Fruit fly (Drosophila melanogaster): ENCODE data around the gene RluA-2.
A peak's percentile ranks its signal among the peaks of the same experiment; 100 is the strongest.

DNA sequence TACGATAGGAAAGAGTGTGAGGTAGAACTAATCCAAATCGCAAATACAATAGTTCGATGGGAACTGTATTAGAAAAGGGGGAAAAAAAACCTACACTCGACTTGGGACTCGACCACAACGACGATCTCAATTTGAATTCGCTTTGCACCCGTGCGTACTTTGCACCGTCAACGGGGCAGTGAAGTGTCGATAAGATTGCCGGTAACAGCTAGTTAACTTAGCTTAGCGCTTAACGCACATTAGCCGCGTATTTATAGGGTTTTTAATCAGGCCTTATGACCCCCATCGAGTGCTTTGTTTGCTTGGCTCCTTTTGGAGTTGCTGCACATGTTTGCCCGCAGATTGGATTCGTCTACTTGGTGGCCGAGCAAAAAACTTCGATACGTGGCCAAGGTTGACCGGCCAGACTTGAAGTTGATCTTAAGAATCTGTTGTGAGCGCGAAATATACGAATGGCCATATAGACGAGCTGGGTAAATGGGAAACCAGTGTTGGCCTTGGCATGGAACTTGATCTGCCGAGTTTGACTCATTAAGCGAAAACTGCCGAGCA, 37.8 kb downstream of the RluA-2 start:
- TF ChIP-seq cyc (GFP tag; optimal IDR thresholded peaks at IDR 0.05) (no peak), CG16779 (tag; optimal IDR thresholded peaks at IDR 0.05) (no peak), OdsH (GFP tag; optimal IDR thresholded peaks at IDR 0.05) (no peak), CG6854 (GFP tag; optimal IDR thresholded peaks at IDR 0.05) (no peak), CG7368 (GFP tag; optimal IDR thresholded peaks at IDR 0.05) (no peak), CG6276 (GFP tag; optimal IDR thresholded peaks at IDR 0.05) (peak; percentile 49), CG9139 (GFP tag; optimal IDR thresholded peaks at IDR 0.05) (no peak), Hr4 (GFP tag; optimal IDR thresholded peaks at IDR 0.05) (no peak), svp (GFP tag) (no peak), CG1621 (tag; optimal IDR thresholded peaks at IDR 0.05) (no peak), CG11762 (GFP tag; optimal IDR thresholded peaks at IDR 0.05; ENCODE audit: insufficient read depth) (no peak), fd85E (GFP tag; optimal IDR thresholded peaks at IDR 0.05) (no peak), Ets21C (GFP tag; optimal IDR thresholded peaks at IDR 0.05) (no peak)

All from whole organism, prepupa.